Worm (Caenorhabditis elegans): ENCODE measurements around the gene dnpp-1.

- no peak for TF ChIP-seq ama-1 (optimal IDR thresholded peaks at IDR 0.05)
- no peak for TF ChIP-seq hnd-1 (tag; optimal IDR thresholded peaks at IDR 0.05)
- no peak for TF ChIP-seq B0310.2 (tag; optimal IDR thresholded peaks at IDR 0.05)
- no peak for TF ChIP-seq hmg-4 (GFP tag; optimal IDR thresholded peaks at IDR 0.05)
- TF ChIP-seq aly-1 (tag; optimal IDR thresholded peaks at IDR 0.05): no peak
- no peak for TF ChIP-seq tra-4 (tag; optimal IDR thresholded peaks at IDR 0.05)
- no peak for TF ChIP-seq flt-1 (GFP tag; IDR thresholded peaks at IDR 0.05)
Observed at ce11 chrIII:5840815-5841573, 22.6 kb downstream of the dnpp-1 start.

Data from whole organism, early embryonic.